Worm (Caenorhabditis elegans) whole organism, L2 larva: ENCODE results near the gene R04F11.3.

Experiments
- C34F6.9 ChIP-seq: fragments of 150-350 bp; optimal IDR thresholded peaks from 2 replicates; lab custom pipeline; 2014; ENCODE audit warnings: missing biosample characterization, missing genetic modification characterization
- ZK546.5 ChIP-seq: sonication (generic microtip); optimal IDR thresholded peaks from 2 replicates; lab custom pipeline; 2017; ENCODE audit warnings: missing biosample characterization, missing genetic modification characterization
- alr-1 ChIP-seq: fragments of 150-350 bp; optimal IDR thresholded peaks from 2 replicates; lab custom pipeline; 2014; ENCODE audit warnings: missing biosample characterization, missing genetic modification characterization
- ama-1 ChIP-seq: fragments of 150-350 bp; optimal IDR thresholded peaks from 2 replicates; lab custom pipeline; 2018; ENCODE audit warnings: inconsistent platforms
- ceh-16 ChIP-seq: fragments of 150-350 bp; optimal IDR thresholded peaks from 2 replicates; lab custom pipeline; 2014; ENCODE audit warnings: missing biosample characterization, missing genetic modification characterization
- ceh-82 ChIP-seq: fragments of 150-350 bp; optimal IDR thresholded peaks from 2 replicates; lab custom pipeline; 2014; ENCODE audit warnings: missing biosample characterization, missing genetic modification characterization
- crh-2 ChIP-seq: sonication (generic microtip); optimal IDR thresholded peaks from 2 replicates; lab custom pipeline; 2017; ENCODE audit warnings: missing biosample characterization, missing genetic modification characterization
- dmd-4 ChIP-seq: sonication (generic microtip); optimal IDR thresholded peaks from 2 replicates; lab custom pipeline; 2017; ENCODE audit warnings: missing biosample characterization, missing genetic modification characterization
- egl-27 ChIP-seq: sonication (generic microtip); optimal IDR thresholded peaks from 3 replicates; lab custom pipeline; 2017; ENCODE audit warnings: missing biosample characterization, missing genetic modification reagents, missing genetic modification characterization
- elt-1 ChIP-seq: fragments of 150-350 bp; optimal IDR thresholded peaks from 2 replicates; lab custom pipeline; 2014; ENCODE audit warnings: missing biosample characterization, missing genetic modification characterization
- fos-1 ChIP-seq: fragments of 150-350 bp; optimal IDR thresholded peaks from 2 replicates; lab custom pipeline; 2014; ENCODE audit warnings: missing biosample characterization, missing genetic modification characterization
- gmeb-1 ChIP-seq: fragments of 150-350 bp; optimal IDR thresholded peaks from 2 replicates; lab custom pipeline; 2014; ENCODE audit warnings: missing biosample characterization, missing genetic modification characterization
- lin-11 ChIP-seq: fragments of 150-350 bp; sonication (generic microtip); optimal IDR thresholded peaks from 2 replicates; lab custom pipeline; 2014; ENCODE audit warnings: missing biosample characterization, missing genetic modification characterization, inconsistent platforms, mixed read lengths
- lin-13 ChIP-seq: fragments of 150-350 bp; optimal IDR thresholded peaks from 2 replicates; lab custom pipeline; 2014; ENCODE audit warnings: missing biosample characterization, missing genetic modification reagents, missing genetic modification characterization
- lin-39 ChIP-seq: fragments of 150-350 bp; optimal IDR thresholded peaks from 2 replicates; lab custom pipeline; 2014; ENCODE audit warnings: missing biosample characterization, missing genetic modification reagents, missing genetic modification characterization
- lsy-2 ChIP-seq, 2 experiments: fragments of 150-350 bp in 1 of 2; sonication (generic microtip) in 1 of 2; optimal IDR thresholded peaks; 2 replicates each; lab custom pipeline; 2014 to 2017; ENCODE audit warnings: missing biosample characterization in 2 of 2, missing genetic modification characterization in 2 of 2
- mab-5 ChIP-seq: fragments of 150-350 bp; optimal IDR thresholded peaks from 2 replicates; lab custom pipeline; 2014; ENCODE audit warnings: missing biosample characterization, missing genetic modification characterization
- mbf-1 ChIP-seq: sonication (generic microtip); optimal IDR thresholded peaks from 2 replicates; lab custom pipeline; 2017; ENCODE audit warnings: missing biosample characterization, missing genetic modification characterization
- mdl-1 ChIP-seq, 2 experiments: fragments of 150-350 bp in 1 of 2; sonication (generic microtip) in 1 of 2; optimal IDR thresholded peaks; 2 replicates each; lab custom pipeline; 2017; ENCODE audit warnings: missing biosample characterization in 2 of 2, missing genetic modification characterization in 2 of 2
- nhr-10 ChIP-seq: sonication (generic microtip); optimal IDR thresholded peaks from 2 replicates; lab custom pipeline; 2017; ENCODE audit warnings: missing biosample characterization, missing genetic modification characterization
- nhr-12 ChIP-seq: fragments of 150-350 bp; optimal IDR thresholded peaks from 2 replicates; lab custom pipeline; 2014; ENCODE audit warnings: missing biosample characterization, missing genetic modification characterization
- nhr-129 ChIP-seq: fragments of 150-350 bp; optimal IDR thresholded peaks from 2 replicates; lab custom pipeline; 2014; ENCODE audit warnings: missing biosample characterization, missing genetic modification characterization
- nhr-21 ChIP-seq: fragments of 150-350 bp; optimal IDR thresholded peaks from 2 replicates; lab custom pipeline; 2014; ENCODE audit warnings: missing biosample characterization, missing genetic modification characterization
- nhr-23 ChIP-seq: fragments of 150-350 bp; optimal IDR thresholded peaks from 2 replicates; lab custom pipeline; 2014; ENCODE audit warnings: missing biosample characterization, missing genetic modification reagents, missing genetic modification characterization
- nhr-25 ChIP-seq: fragments of 150-350 bp; sonication (generic microtip); optimal IDR thresholded peaks from 3 replicates; lab custom pipeline; 2014; ENCODE audit warnings: missing biosample characterization, missing genetic modification characterization
- nhr-6 ChIP-seq: fragments of 150-350 bp; optimal IDR thresholded peaks from 2 replicates; lab custom pipeline; 2014; ENCODE audit warnings: missing biosample characterization, missing genetic modification characterization
- nhr-77 ChIP-seq: fragments of 150-350 bp; optimal IDR thresholded peaks from 2 replicates; lab custom pipeline; 2014; ENCODE audit warnings: missing biosample characterization, missing genetic modification characterization
- sem-4 ChIP-seq: fragments of 150-350 bp; optimal IDR thresholded peaks from 2 replicates; lab custom pipeline; 2014; ENCODE audit warnings: missing biosample characterization, missing genetic modification reagents, missing genetic modification characterization
- sma-3 ChIP-seq: sonication (generic microtip); optimal IDR thresholded peaks from 2 replicates; lab custom pipeline; 2016; ENCODE audit warnings: missing genetic modification reagents, missing genetic modification characterization, missing compliant biosample characterization
- sma-9 ChIP-seq, 2 experiments: fragments of 150-350 bp in 1 of 2; sonication (generic microtip) in 1 of 2; optimal IDR thresholded peaks; 2 replicates each; lab custom pipeline; 2014 to 2016; ENCODE audit warnings: missing genetic modification characterization in 2 of 2, mild to moderate bottlenecking in 1 of 2, missing biosample characterization in 1 of 2, missing compliant biosample characterization in 1 of 2, missing genetic modification reagents in 1 of 2, moderate library complexity in 1 of 2
- snpc-4 ChIP-seq: fragments of 150-350 bp; optimal IDR thresholded peaks from 2 replicates; lab custom pipeline; 2014; ENCODE audit warnings: missing biosample characterization, missing genetic modification characterization
- unc-39 ChIP-seq: fragments of 150-350 bp; optimal IDR thresholded peaks from 2 replicates; lab custom pipeline; 2014; ENCODE audit warnings: missing biosample characterization, missing genetic modification characterization
- unc-55 ChIP-seq: fragments of 150-350 bp; sonication (generic microtip); optimal IDR thresholded peaks from 3 replicates; lab custom pipeline; 2014; ENCODE audit warnings: missing biosample characterization, missing genetic modification reagents, missing genetic modification characterization
- zag-1 ChIP-seq: fragments of 150-350 bp; optimal IDR thresholded peaks from 2 replicates; lab custom pipeline; 2014; ENCODE audit warnings: missing biosample characterization, missing genetic modification characterization
- ztf-1 ChIP-seq: fragments of 200-800 bp; sonication (Bioruptor generic); conservative IDR thresholded peaks from 2 replicates; pipeline ENCODE4 v1.3.6; 2022; ENCODE audit warnings: missing genetic modification characterization, missing compliant biosample characterization
- ztf-11 ChIP-seq: sonication (generic microtip); optimal IDR thresholded peaks from 2 replicates; lab custom pipeline; 2017; ENCODE audit warnings: missing biosample characterization, missing genetic modification characterization
- ztf-4 ChIP-seq: fragments of 150-350 bp; optimal IDR thresholded peaks from 2 replicates; lab custom pipeline; 2014; ENCODE audit warnings: missing biosample characterization, missing genetic modification characterization

The R04F11.3 gene

DNA sequence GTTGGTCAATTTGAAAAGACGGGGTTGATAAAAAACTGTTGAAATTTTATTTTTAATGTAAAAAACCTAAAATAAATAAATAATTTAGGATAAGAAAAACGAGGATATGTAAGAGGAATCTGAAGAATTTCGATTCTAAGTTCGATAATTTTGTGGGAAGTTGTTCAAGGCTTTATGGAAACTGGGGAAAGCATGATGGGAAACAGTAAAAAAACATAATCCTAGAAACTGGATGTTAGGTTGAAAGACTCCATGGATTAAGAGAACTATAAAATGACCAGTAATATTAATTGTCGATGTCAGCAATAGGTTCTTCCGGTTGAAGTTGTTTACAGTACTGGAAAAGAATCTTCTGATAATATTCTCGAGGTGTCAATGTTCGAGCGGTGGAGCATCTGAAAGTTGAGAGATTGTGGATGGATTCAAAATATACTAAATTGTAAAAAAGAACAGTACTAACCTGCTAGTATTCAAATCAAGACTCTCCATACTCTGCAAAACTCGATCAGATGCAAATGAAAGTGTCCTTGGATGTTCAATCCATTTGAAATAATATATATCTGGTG, 3.4 kb upstream of the R04F11.3 start:
- TF ChIP-seq lsy-2 (tag; optimal IDR thresholded peaks at IDR 0.05; lab: Kevin White, UChicago) (peak in 1 of 2 experiments; percentile 18), sma-9 (GFP tag; optimal IDR thresholded peaks at IDR 0.05; lab: Kevin White, UChicago) (peak; percentile 26), sma-9 (tag; optimal IDR thresholded peaks at IDR 0.05; lab: Kevin White, UChicago) (no peak), nhr-23 (no peak), nhr-21 (tag; lab: Kevin White, UChicago) (peak; percentile 15), nhr-6 (tag; lab: Kevin White, UChicago) (no peak), ceh-16 (tag; lab: Kevin White, UChicago) (no peak)
- TF ChIP-seq, all 48 proteins: peak for 3

DNA sequence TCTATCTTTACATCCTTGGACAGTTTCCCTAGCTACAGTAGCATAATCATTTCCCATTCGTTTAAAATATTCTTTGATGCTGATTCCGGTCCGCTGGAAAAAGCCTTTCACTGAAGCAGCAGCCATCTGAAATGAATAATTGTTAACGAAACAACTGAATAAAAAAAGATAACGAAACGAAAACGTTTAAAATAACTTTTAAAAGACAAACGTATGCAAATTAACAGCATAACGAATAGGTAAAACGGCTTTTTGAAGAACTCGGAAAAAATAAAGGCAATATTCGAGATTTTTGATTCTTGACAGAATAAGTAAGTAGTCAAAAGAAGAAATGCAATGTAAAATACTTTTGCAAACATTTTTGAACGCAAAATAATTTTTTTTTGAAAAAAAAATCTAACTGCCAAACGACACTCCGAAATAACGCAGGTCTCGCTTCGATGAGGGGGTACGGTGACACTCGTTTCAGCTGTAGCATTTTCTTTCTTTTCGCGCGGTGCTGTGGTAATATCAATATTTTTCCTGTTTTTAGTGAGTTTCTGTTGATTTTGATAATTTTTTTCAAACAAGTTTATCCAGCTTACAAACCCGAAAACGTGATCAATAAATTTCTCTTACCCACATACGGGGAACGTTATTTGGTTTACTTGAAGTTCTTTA, 1.0 kb upstream of the R04F11.3 start, which contains the start of the genes R04F11.5 and R04F11.2:
TSS of gene R04F11.5 (minus strand) at position 126 of the 660 bp plus-strand sequence.
TSS of gene R04F11.2 (plus strand) at position 488 of the 660 bp plus-strand sequence.
- TF ChIP-seq egl-27 (no peak), C34F6.9 (tag; lab: Kevin White, UChicago) (peak; percentile 94), alr-1 (tag; lab: Kevin White, UChicago) (no peak), nhr-77 (tag; lab: Kevin White, UChicago) (peak; percentile 24), nhr-21 (tag; lab: Kevin White, UChicago) (peak; percentile 72), lin-11 (tag; lab: Kevin White, UChicago) (peak; percentile 58), nhr-12 (no peak), nhr-129 (tag; lab: Kevin White, UChicago) (peak; percentile 83), sma-9 (GFP tag; optimal IDR thresholded peaks at IDR 0.05; lab: Kevin White, UChicago) (peak; percentile 75), sma-9 (tag; optimal IDR thresholded peaks at IDR 0.05; lab: Kevin White, UChicago) (no peak), unc-55 (peak; percentile 95), unc-39 (tag; lab: Kevin White, UChicago) (no peak), mab-5 (tag; lab: Kevin White, UChicago) (peak; percentile 55), dmd-4 (tag; lab: Kevin White, UChicago) (no peak), elt-1 (tag; lab: Kevin White, UChicago) (no peak), fos-1 (peak; percentile 72), ztf-4 (tag; lab: Kevin White, UChicago) (peak; percentile 25), sem-4 (tag; lab: Kevin White, UChicago) (peak; percentile 68), ceh-16 (tag; lab: Kevin White, UChicago) (peak; percentile 16), snpc-4 (tag; lab: Kevin White, UChicago) (peak; percentile 27), nhr-10 (tag; lab: Kevin White, UChicago) (no peak), lsy-2 (tag; optimal IDR thresholded peaks at IDR 0.05; lab: Kevin White, UChicago) (peak; percentile 95 to 99), ceh-82 (tag; lab: Kevin White, UChicago) (no peak), nhr-25 (tag; lab: Kevin White, UChicago) (peak; percentile 80), lin-13 (GFP tag; lab: Kevin White, UChicago) (peak; percentile 81), gmeb-1 (tag; lab: Kevin White, UChicago) (peak; percentile 83), crh-2 (tag; lab: Kevin White, UChicago) (peak; percentile 88), ama-1 (lab: Kevin White, UChicago) (peak; percentile 39), sma-3 (peak; percentile 71), ztf-1 (no peak), zag-1 (tag; lab: Kevin White, UChicago) (no peak), ZK546.5 (tag; lab: Kevin White, UChicago) (peak; percentile 23)
- TF ChIP-seq, all 48 proteins: peak for 21

DNA sequence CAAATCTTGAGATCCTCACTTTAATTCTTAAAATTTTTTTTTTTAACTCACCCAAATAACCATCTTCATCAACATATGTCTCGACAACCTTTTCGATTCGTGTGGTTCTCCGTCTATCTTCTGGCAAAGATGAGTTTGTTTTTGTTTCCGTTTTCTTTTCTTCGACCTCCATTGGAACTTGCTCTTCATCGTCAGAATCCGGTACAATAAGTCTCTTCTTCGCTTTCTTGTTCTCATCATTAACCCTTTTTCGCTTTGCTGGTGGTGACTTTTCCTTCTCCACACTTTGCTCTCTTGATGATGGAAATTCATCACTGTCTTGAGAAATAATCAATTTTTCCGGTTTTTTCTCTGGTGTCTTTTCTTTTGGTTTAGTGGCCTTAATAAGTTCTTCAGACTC, 904 bp downstream of the R04F11.3 start:
- no peak for TF ChIP-seq dmd-4 (tag; lab: Kevin White, UChicago)
- TF ChIP-seq sma-3 = no peak
- TF ChIP-seq zag-1 (tag; lab: Kevin White, UChicago) = no peak
- TF ChIP-seq unc-55 = no peak
- no peak for TF ChIP-seq ceh-82 (tag; lab: Kevin White, UChicago)
- no peak for TF ChIP-seq lin-39 (tag; lab: Kevin White, UChicago)
- TF ChIP-seq ztf-11 = no peak
- TF ChIP-seq mbf-1 (tag; lab: Kevin White, UChicago) = no peak
- TF ChIP-seq mdl-1 (tag; optimal IDR thresholded peaks at IDR 0.05; lab: Kevin White, UChicago) = no peak
- TF ChIP-seq, all 48 proteins: peak for 0
